Fruit fly (Drosophila melanogaster): Measurements from ENCODE around the gene Pten.
A peak's percentile ranks its signal among the peaks of the same experiment; 100 is the strongest.

The Pten gene

dm6 chr2L:10306518-10307260 is 45.8 kb upstream of the Pten start, which contains the start of the genes CG5390 and CG4968 (continued):
- no peak for TF ChIP-seq Optix (GFP tag; IDR thresholded peaks at IDR 0.05)
- TF ChIP-seq Hr51 (GFP tag; optimal IDR thresholded peaks at IDR 0.05): peak; percentile 30 to 83
- TF ChIP-seq CG34224 (GFP tag; IDR thresholded peaks at IDR 0.05; ENCODE audit: partially characterized antibody): peak; percentile 51; the same call in 2 of the 3 replicates
- TF ChIP-seq CG13287 (GFP tag; IDR thresholded peaks at IDR 0.05; ENCODE audit: partially characterized antibody): peak; percentile 73
- TF ChIP-seq CG3838 (GFP tag; optimal IDR thresholded peaks at IDR 0.05): no peak
- no peak for TF ChIP-seq tx (GFP tag; optimal IDR thresholded peaks at IDR 0.05)
- TF ChIP-seq CG14050 (GFP tag; IDR thresholded peaks at IDR 0.05): peak; percentile 30; the same call in 1 of the 3 replicates
- peak; percentile 62 for TF ChIP-seq fd3F (GFP tag; optimal IDR thresholded peaks at IDR 0.05)
- peak; percentile 6 for TF ChIP-seq Antp (GFP tag; optimal IDR thresholded peaks at IDR 0.05)
- no peak for TF ChIP-seq wor (GFP tag; IDR thresholded peaks at IDR 0.05)
- no peak for TF ChIP-seq Hmx (GFP tag; optimal IDR thresholded peaks at IDR 0.05)
- TF ChIP-seq Kr (GFP tag; optimal IDR thresholded peaks at IDR 0.05): no peak
- TF ChIP-seq ERR (GFP tag; optimal IDR thresholded peaks at IDR 0.05): no peak
- TF ChIP-seq CkIIα-i1 (GFP tag; IDR thresholded peaks at IDR 0.05): no peak
- TF ChIP-seq Rx (GFP tag; IDR thresholded peaks at IDR 0.05): no peak
- TF ChIP-seq CG18764 (GFP tag; optimal IDR thresholded peaks at IDR 0.05): no peak
- TF ChIP-seq CG15696 (tag; optimal IDR thresholded peaks at IDR 0.05): peak; percentile 32
- no peak for TF ChIP-seq Abd-B (GFP tag; optimal IDR thresholded peaks at IDR 0.05)
- TF ChIP-seq MESR4 (GFP tag; optimal IDR thresholded peaks at IDR 0.05): peak; percentile 81
- TF ChIP-seq NfI (GFP tag; optimal IDR thresholded peaks at IDR 0.05): peak; percentile 72
- TF ChIP-seq CG2199 (GFP tag; IDR thresholded peaks at IDR 0.05): no peak
- peak in 1 of 2 experiments; percentile 46 for TF ChIP-seq Eip74EF (GFP tag; optimal IDR thresholded peaks at IDR 0.05)
- peak; percentile 24 for TF ChIP-seq Side (GFP tag; optimal IDR thresholded peaks at IDR 0.05)
- peak; percentile 75 for TF ChIP-seq CG10267 (tag; optimal IDR thresholded peaks at IDR 0.05)
- TF ChIP-seq CG17829 (tag; optimal IDR thresholded peaks at IDR 0.05): peak; percentile 79
- TF ChIP-seq fu2 (GFP tag; optimal IDR thresholded peaks at IDR 0.05): no peak
- TF ChIP-seq CG5180 (GFP tag; optimal IDR thresholded peaks at IDR 0.05): no peak
- TF ChIP-seq CG3281 (GFP tag; optimal IDR thresholded peaks at IDR 0.05): peak; percentile 77
- peak; percentile 88 for TF ChIP-seq cg (GFP tag; optimal IDR thresholded peaks at IDR 0.05)
- no peak for TF ChIP-seq CG12769 (tag; optimal IDR thresholded peaks at IDR 0.05)
- TF ChIP-seq CG11560 (tag; IDR thresholded peaks at IDR 0.05): no peak
- TF ChIP-seq CG4854 (GFP tag; optimal IDR thresholded peaks at IDR 0.05): no peak
- TF ChIP-seq CG12219 (GFP tag; optimal IDR thresholded peaks at IDR 0.05): peak; percentile 37
- TF ChIP-seq CG9876 (GFP tag; optimal IDR thresholded peaks at IDR 0.05): no peak
- no peak for TF ChIP-seq CG8478 (optimal IDR thresholded peaks at IDR 0.05)
- no peak for TF ChIP-seq Lim3 (GFP tag; IDR thresholded peaks at IDR 0.05)
- no peak for TF ChIP-seq fru (optimal IDR thresholded peaks at IDR 0.05)
- TF ChIP-seq ssp (GFP tag; IDR thresholded peaks at IDR 0.05): 0 out of 2 replicates have a peak, but pooled peaks have one; percentile 17
- TF ChIP-seq Mad (GFP tag; optimal IDR thresholded peaks at IDR 0.05): peak; percentile 14
- TF ChIP-seq prd (optimal IDR thresholded peaks at IDR 0.05): no peak
- TF ChIP-seq prd (GFP tag; IDR thresholded peaks at IDR 0.05): no peak
- TF ChIP-seq Nf-YA (GFP tag; IDR thresholded peaks at IDR 0.05): peak; percentile 47; the same call in 1 of the 2 replicates
- TF ChIP-seq tio (GFP tag; optimal IDR thresholded peaks at IDR 0.05): peak; percentile 22
- peak; percentile 72 for TF ChIP-seq sug (tag; optimal IDR thresholded peaks at IDR 0.05)
- TF ChIP-seq E2f2 (GFP tag; IDR thresholded peaks at IDR 0.05): peak; percentile 70
- TF ChIP-seq CG3847 (GFP tag; IDR thresholded peaks at IDR 0.05): peak; percentile 64
- TF ChIP-seq CG31388 (GFP tag; optimal IDR thresholded peaks at IDR 0.05): no peak
- TF ChIP-seq fd102C (GFP tag; optimal IDR thresholded peaks at IDR 0.05): no peak
- TF ChIP-seq CG10431 (GFP tag; optimal IDR thresholded peaks at IDR 0.05): peak; percentile 39
- TF ChIP-seq CG32532 (GFP tag; IDR thresholded peaks at IDR 0.05): peak; percentile 78
